Fruit fly (Drosophila melanogaster) whole organism, embryonic: ENCODE measurements around the gene CG18135.

ENCODE experiments used
- CG10321 ChIP-seq: fragments of 200-800 bp; sonication (Bioruptor generic); IDR thresholded peaks from 2 replicates; pipeline ENCODE4 v1.3.6; 2022; ENCODE audit warnings: missing biosample characterization, missing genetic modification characterization
- CG10543 ChIP-seq: fragments of 200-800 bp; sonication (Bioruptor generic); optimal IDR thresholded peaks from 3 replicates; lab custom pipeline; 2017; ENCODE audit warnings: missing biosample characterization, mild to moderate bottlenecking, missing genetic modification characterization, moderate library complexity
- CG11560 ChIP-seq: fragments of 200-800 bp; sonication (Bioruptor generic); IDR thresholded peaks from 3 replicates; pipeline ENCODE4 v1.3.6; 2022; ENCODE audit warnings: missing biosample characterization, missing genetic modification characterization
- CG13775 ChIP-seq: fragments of 200-800 bp; sonication (Bioruptor generic); optimal IDR thresholded peaks from 3 replicates; lab custom pipeline; 2017; ENCODE audit warnings: missing biosample characterization, mild to moderate bottlenecking, missing genetic modification characterization
- CG15601 ChIP-seq: fragments of 200-800 bp; sonication (Bioruptor generic); optimal IDR thresholded peaks from 3 replicates; lab custom pipeline; 2019; ENCODE audit warnings: missing biosample characterization, mild to moderate bottlenecking, missing genetic modification characterization, moderate library complexity
- CG16863 ChIP-seq: fragments of 200-800 bp; sonication (Bioruptor generic); optimal IDR thresholded peaks from 3 replicates; lab custom pipeline; 2016; ENCODE audit warnings: missing biosample characterization, missing genetic modification characterization
- CG17328 ChIP-seq: fragments of 200-800 bp; sonication (Bioruptor generic); IDR thresholded peaks from 2 replicates; pipeline ENCODE4 v1.3.6; 2022; ENCODE audit warnings: missing biosample characterization, missing genetic modification characterization
- CG17568 ChIP-seq: fragments of 200-800 bp; sonication (Bioruptor generic); optimal IDR thresholded peaks from 2 replicates; lab custom pipeline; 2018; ENCODE audit warnings: missing biosample characterization, mild to moderate bottlenecking, missing genetic modification characterization, moderate library complexity
- CG1792 ChIP-seq: fragments of 200-800 bp; sonication (Bioruptor generic); optimal IDR thresholded peaks from 2 replicates; lab custom pipeline; 2016; ENCODE audit warnings: missing biosample characterization, missing genetic modification characterization
- CG1832 ChIP-seq: fragments of 200-800 bp; sonication (Bioruptor generic); optimal IDR thresholded peaks from 2 replicates; lab custom pipeline; 2017; ENCODE audit warnings: missing biosample characterization, mild to moderate bottlenecking, missing genetic modification characterization, inconsistent platforms
- CG4820 ChIP-seq: fragments of 200-800 bp; sonication (Bioruptor generic); optimal IDR thresholded peaks from 3 replicates; lab custom pipeline; 2016; ENCODE audit warnings: missing biosample characterization, missing genetic modification characterization
- CG6272 ChIP-seq: fragments of 200-800 bp; sonication (Bioruptor generic); IDR thresholded peaks from 2 replicates; pipeline ENCODE4 v1.3.6; 2022; ENCODE audit warnings: missing biosample characterization, missing genetic modification characterization
- CG7963 ChIP-seq: fragments of 200-800 bp; sonication (Bioruptor generic); IDR thresholded peaks from 3 replicates; pipeline ENCODE4 v1.3.6; 2022; ENCODE audit warnings: missing biosample characterization, missing genetic modification characterization; ENCODE audit not compliant: partially characterized antibody
- CG8290 ChIP-seq, 3 experiments: fragments of 200-800 bp; sonication (Bioruptor generic); optimal IDR thresholded peaks; 2 replicates each; lab custom pipeline; 2016 to 2019; ENCODE audit warnings: missing biosample characterization in 3 of 3, missing genetic modification characterization in 3 of 3, mild to moderate bottlenecking in 2 of 3, moderate library complexity in 1 of 3
- CG8388 ChIP-seq: fragments of 200-800 bp; sonication (Bioruptor generic); optimal IDR thresholded peaks from 2 replicates; lab custom pipeline; 2019; ENCODE audit warnings: missing biosample characterization, mild to moderate bottlenecking, missing genetic modification characterization, moderate library complexity
- CG9437 ChIP-seq: fragments of 200-800 bp; sonication (Bioruptor generic); optimal IDR thresholded peaks from 2 replicates; lab custom pipeline; 2018; ENCODE audit warnings: missing biosample characterization, mild to moderate bottlenecking, missing genetic modification characterization
- CG9876 ChIP-seq: fragments of 200-800 bp; sonication (Bioruptor generic); optimal IDR thresholded peaks from 2 replicates; lab custom pipeline; 2016; ENCODE audit warnings: missing biosample characterization, missing genetic modification characterization
- Doc3 ChIP-seq: fragments of 200-800 bp; sonication (Bioruptor generic); IDR thresholded peaks from 3 replicates; pipeline ENCODE4 v1.3.6; 2022; ENCODE audit warnings: missing biosample characterization, missing genetic modification characterization; ENCODE audit not compliant: partially characterized antibody
- Dref ChIP-seq: fragments of 200-800 bp; sonication (Bioruptor generic); IDR thresholded peaks from 2 replicates; pipeline ENCODE4 v1.3.6; 2022; ENCODE audit warnings: missing biosample characterization, missing genetic modification characterization
- Elba2 ChIP-seq: fragments of 200-800 bp; sonication (Bioruptor generic); optimal IDR thresholded peaks from 3 replicates; lab custom pipeline; 2016; ENCODE audit warnings: missing biosample characterization, missing genetic modification characterization
- HLH4C ChIP-seq: fragments of 200-800 bp; sonication (Bioruptor generic); IDR thresholded peaks from 3 replicates; pipeline ENCODE4 v1.3.6; 2022; ENCODE audit warnings: missing biosample characterization, missing genetic modification characterization; ENCODE audit not compliant: partially characterized antibody
- Hr39 ChIP-seq: fragments of >200 bp; optimal IDR thresholded peaks from 2 replicates; lab custom pipeline; 2017
- Max ChIP-seq: fragments of 200-800 bp; sonication (Bioruptor generic); optimal IDR thresholded peaks from 2 replicates; lab custom pipeline; 2016; ENCODE audit warnings: missing biosample characterization, mild to moderate bottlenecking, missing genetic modification characterization
- Meics ChIP-seq: fragments of 200-800 bp; sonication (Bioruptor generic); optimal IDR thresholded peaks from 2 replicates; lab custom pipeline; 2017; ENCODE audit warnings: missing biosample characterization, mild to moderate bottlenecking, missing genetic modification characterization
- PHDP ChIP-seq: fragments of 200-800 bp; sonication (Bioruptor generic); optimal IDR thresholded peaks from 3 replicates; lab custom pipeline; 2018; ENCODE audit warnings: missing biosample characterization, mild to moderate bottlenecking, missing genetic modification characterization, moderate library complexity
- Scr ChIP-seq: fragments of 200-800 bp; sonication (Bioruptor generic); IDR thresholded peaks from 2 replicates; pipeline ENCODE4 v1.3.6; 2022; ENCODE audit warnings: missing biosample characterization, missing genetic modification characterization; ENCODE audit not compliant: partially characterized antibody
- Sin3A ChIP-seq: fragments of >200 bp; optimal IDR thresholded peaks from 2 replicates; lab custom pipeline; 2018
- Sry-β ChIP-seq: fragments of 200-800 bp; sonication (Bioruptor generic); optimal IDR thresholded peaks from 2 replicates; lab custom pipeline; 2018; ENCODE audit warnings: missing biosample characterization, mild to moderate bottlenecking, missing genetic modification characterization, moderate library complexity
- Xrp1 ChIP-seq: fragments of 200-800 bp; sonication (Bioruptor generic); IDR thresholded peaks from 2 replicates; pipeline ENCODE4 v1.3.6; 2022; ENCODE audit warnings: missing biosample characterization, missing genetic modification characterization
- ac ChIP-seq: fragments of 200-800 bp; sonication (Bioruptor generic); optimal IDR thresholded peaks from 3 replicates; lab custom pipeline; 2017; ENCODE audit warnings: missing biosample characterization, mild to moderate bottlenecking, missing genetic modification characterization
- ap ChIP-seq: fragments of 200-800 bp; sonication (Bioruptor generic); IDR thresholded peaks from 2 replicates; pipeline ENCODE4 v1.3.6; 2022; ENCODE audit warnings: missing biosample characterization, missing genetic modification characterization
- az2 ChIP-seq: fragments of 200-800 bp; sonication (Bioruptor generic); optimal IDR thresholded peaks from 3 replicates; lab custom pipeline; 2016; ENCODE audit warnings: missing biosample characterization, missing genetic modification characterization
- br ChIP-seq: fragments of >200 bp; optimal IDR thresholded peaks from 2 replicates; lab custom pipeline; 2017
- chn ChIP-seq: fragments of 200-800 bp; sonication (Bioruptor generic); optimal IDR thresholded peaks from 2 replicates; lab custom pipeline; 2016; ENCODE audit warnings: missing biosample characterization, missing genetic modification characterization
- ewg ChIP-seq: fragments of 200-800 bp; sonication (Bioruptor generic); optimal IDR thresholded peaks from 3 replicates; lab custom pipeline; 2017; ENCODE audit warnings: mild to moderate bottlenecking, missing biosample characterization, missing genetic modification reagents, missing genetic modification characterization
- eyg ChIP-seq: fragments of 200-800 bp; sonication (Bioruptor generic); optimal IDR thresholded peaks from 3 replicates; lab custom pipeline; 2016; ENCODE audit warnings: missing biosample characterization, missing genetic modification characterization
- fd102C ChIP-seq: fragments of 200-800 bp; sonication (Bioruptor generic); optimal IDR thresholded peaks from 2 replicates; lab custom pipeline; 2018; ENCODE audit warnings: missing biosample characterization, mild to moderate bottlenecking, missing genetic modification characterization, moderate library complexity
- fd3F ChIP-seq: fragments of 200-800 bp; sonication (Bioruptor generic); optimal IDR thresholded peaks from 2 replicates; lab custom pipeline; 2018; ENCODE audit warnings: missing biosample characterization, mild to moderate bottlenecking, missing genetic modification characterization, moderate library complexity
- kay ChIP-seq: fragments of 200-800 bp; sonication (Bioruptor generic); optimal IDR thresholded peaks from 2 replicates; lab custom pipeline; 2016; ENCODE audit warnings: missing biosample characterization, missing genetic modification characterization
- knrl ChIP-seq: fragments of 200-800 bp; sonication (Bioruptor generic); IDR thresholded peaks from 3 replicates; pipeline ENCODE4 v1.3.6; 2022; ENCODE audit warnings: missing biosample characterization, missing genetic modification characterization; ENCODE audit not compliant: partially characterized antibody
- lmd ChIP-seq: fragments of 200-800 bp; sonication (Bioruptor generic); IDR thresholded peaks from 2 replicates; pipeline ENCODE4 v1.3.6; 2022; ENCODE audit warnings: missing biosample characterization, missing genetic modification characterization
- mld ChIP-seq: fragments of 200-800 bp; sonication (Bioruptor generic); IDR thresholded peaks from 3 replicates; pipeline ENCODE4 v1.3.6; 2022; ENCODE audit warnings: missing biosample characterization, missing genetic modification characterization; ENCODE audit not compliant: partially characterized antibody
- pan ChIP-seq, 4 experiments: fragments of >200 bp in 3 of 4; fragments of 200-800 bp in 1 of 4; sonication (Bioruptor generic) in 1 of 4; optimal IDR thresholded peaks in 3 of 4; IDR thresholded peaks in 1 of 4; 2 replicates each; pipeline versions ENCODE4 v1.3.6 to Lab custom; 2017 to 2022; ENCODE audit warnings: missing biosample characterization in 2 of 4, missing genetic modification characterization in 2 of 4, mixed read lengths in 1 of 4
- phol ChIP-seq: fragments of 200-800 bp; sonication (Bioruptor generic); optimal IDR thresholded peaks from 3 replicates; lab custom pipeline; 2018; ENCODE audit warnings: missing biosample characterization, mild to moderate bottlenecking, missing genetic modification characterization, moderate library complexity
- ro ChIP-seq: fragments of 200-800 bp; sonication (Bioruptor generic); IDR thresholded peaks from 2 replicates; pipeline ENCODE4 v1.3.6; 2022; ENCODE audit warnings: missing biosample characterization, missing genetic modification characterization
- so ChIP-seq: fragments of 200-800 bp; sonication (Bioruptor generic); IDR thresholded peaks from 3 replicates; pipeline ENCODE4 v1.3.6; 2022; ENCODE audit warnings: missing biosample characterization, missing genetic modification characterization
- stc ChIP-seq: fragments of 200-800 bp; sonication (Bioruptor generic); IDR thresholded peaks from 2 replicates; pipeline ENCODE4 v1.3.6; 2022; ENCODE audit warnings: missing biosample characterization, missing genetic modification characterization
- tap ChIP-seq: fragments of 200-800 bp; optimal IDR thresholded peaks from 3 replicates; lab custom pipeline; 2019; ENCODE audit warnings: missing biosample characterization, mild to moderate bottlenecking, missing genetic modification characterization, moderate library complexity
- vnd ChIP-seq: fragments of 200-800 bp; sonication (Bioruptor generic); IDR thresholded peaks from 3 replicates; pipeline ENCODE4 v1.3.6; 2022; ENCODE audit warnings: missing biosample characterization, missing genetic modification characterization; ENCODE audit not compliant: partially characterized antibody
- zfh1 ChIP-seq: fragments of 200-800 bp; sonication (Bioruptor generic); IDR thresholded peaks from 3 replicates; pipeline ENCODE4 v1.3.6; 2022; ENCODE audit warnings: missing biosample characterization, missing genetic modification characterization

Gene CG18135

DNA sequence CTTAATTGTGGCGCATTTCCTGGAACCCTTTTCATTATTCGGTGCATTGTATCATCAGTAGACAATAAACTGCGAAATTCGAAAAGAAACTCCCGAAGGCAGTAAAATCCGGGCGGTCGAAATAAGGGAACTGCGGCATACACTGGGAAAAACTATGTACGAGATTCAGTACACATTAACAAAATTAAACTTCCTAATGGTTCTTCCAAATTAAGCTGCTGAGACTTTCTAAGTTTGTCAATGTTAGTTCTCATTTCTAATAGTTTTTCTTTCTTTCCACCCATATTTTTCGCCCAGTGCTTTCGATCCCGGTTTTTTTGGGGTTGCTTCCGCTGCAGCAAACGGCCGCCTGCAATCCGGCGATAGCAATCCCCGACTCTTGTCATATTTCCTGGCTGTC lies 26.7 kb upstream of the CG18135 start (continued):
- no peak for TF ChIP-seq Doc3 (GFP tag; lab: Robert Waterston, UW)
- peak; percentile 63 for TF ChIP-seq ac
- peak; percentile 72 for TF ChIP-seq ewg (GFP tag; lab: Kevin White, UChicago)
- peak; percentile 82 for TF ChIP-seq phol (tag; lab: Kevin White, UChicago)
- TF ChIP-seq so (GFP tag; lab: Robert Waterston, UW), result peak; percentile 79; the same call in 2 of the 3 replicates
- peak; percentile 65 for TF ChIP-seq lmd (GFP tag; lab: Robert Waterston, UW)
- peak; percentile 57 for TF ChIP-seq CG8388
- TF ChIP-seq CG8290 (GFP tag; optimal IDR thresholded peaks at IDR 0.05; lab: Kevin White, UChicago), result peak; percentile 52
- peak; percentile 21 to 31 for TF ChIP-seq CG8290 (tag; optimal IDR thresholded peaks at IDR 0.05; lab: Kevin White, UChicago)
- no peak for TF ChIP-seq mld
- TF ChIP-seq HLH4C, result no peak
- TF ChIP-seq CG17328 (GFP tag; lab: Robert Waterston, UW), result peak; percentile 87
- peak; percentile 63 for TF ChIP-seq kay (GFP tag; lab: Kevin White, UChicago)
- TF ChIP-seq Scr (GFP tag; lab: Robert Waterston, UW), result no peak
- TF ChIP-seq az2 (GFP tag; lab: Kevin White, UChicago), result peak; percentile 83
- peak; percentile 79 for TF ChIP-seq ap
- peak; percentile 55 for TF ChIP-seq CG9437
- peak; percentile 95 for TF ChIP-seq Xrp1 (GFP tag; lab: Robert Waterston, UW)
- no peak for TF ChIP-seq Dref
- TF ChIP-seq CG1832 (GFP tag; lab: Kevin White, UChicago), result no peak
- peak; percentile 53; the same call in 1 of the 3 replicates for TF ChIP-seq CG11560 (tag; lab: Robert Waterston, UW)
- TF ChIP-seq fd3F (GFP tag; lab: Kevin White, UChicago), result peak; percentile 3
- no peak for TF ChIP-seq CG10543 (GFP tag; lab: Kevin White, UChicago)
- TF ChIP-seq CG6272 (GFP tag; lab: Robert Waterston, UW), result peak; percentile 36; the same call in 1 of the 2 replicates
- peak; percentile 89 for TF ChIP-seq CG4820
- peak; percentile 83 for TF ChIP-seq CG15601
- 0 out of 2 replicates have a peak, but pooled peaks have one; percentile 13 for TF ChIP-seq CG10321 (GFP tag; lab: Robert Waterston, UW)
- peak; percentile 67 for TF ChIP-seq CG13775 (GFP tag; lab: Kevin White, UChicago)
- TF ChIP-seq knrl, result no peak
- TF ChIP-seq fd102C (GFP tag; lab: Kevin White, UChicago), result no peak
- TF ChIP-seq eyg, result peak; percentile 62
- peak; percentile 81 for TF ChIP-seq PHDP
- no peak for TF ChIP-seq br (lab: Kevin White, UChicago)
- peak; percentile 13 for TF ChIP-seq Meics (GFP tag; lab: Kevin White, UChicago)
- no peak for TF ChIP-seq Elba2 (GFP tag; lab: Kevin White, UChicago)
- TF ChIP-seq zfh1 (GFP tag; lab: Robert Waterston, UW), result peak; percentile 93
- peak; percentile 81 for TF ChIP-seq stc
- no peak for TF ChIP-seq Sin3A (lab: Kevin White, UChicago)
- no peak for TF ChIP-seq CG7963 (GFP tag; lab: Robert Waterston, UW)
- TF ChIP-seq pan (optimal IDR thresholded peaks at IDR 0.05; lab: Kevin White, UChicago), result no peak
- peak in 1 of 2 experiments; percentile 84 for TF ChIP-seq pan (GFP tag; optimal IDR thresholded peaks at IDR 0.05 in 1 of 2, IDR thresholded peaks at IDR 0.05 in 1 of 2)
- peak; percentile 56 for TF ChIP-seq CG9876 (GFP tag; lab: Kevin White, UChicago)
- TF ChIP-seq ro (GFP tag; lab: Robert Waterston, UW), result peak; percentile 61; the same call in 1 of the 2 replicates
- TF ChIP-seq Hr39 (lab: Kevin White, UChicago), result no peak
- TF ChIP-seq Sry-β (GFP tag; lab: Kevin White, UChicago), result no peak
- TF ChIP-seq Max (GFP tag; lab: Kevin White, UChicago), result peak; percentile 68
- peak; percentile 83 for TF ChIP-seq CG16863
- TF ChIP-seq CG17568 (GFP tag; lab: Kevin White, UChicago), result peak; percentile 65
- no peak for TF ChIP-seq tap (tag; lab: Kevin White, UChicago)
- TF ChIP-seq vnd (GFP tag; lab: Robert Waterston, UW), result no peak
- TF ChIP-seq chn (GFP tag; lab: Kevin White, UChicago), result peak; percentile 86
- TF ChIP-seq CG1792 (GFP tag; lab: Kevin White, UChicago), result peak; percentile 32
